Worm (Caenorhabditis elegans) whole organism, L2 larva: Measurements from ENCODE around the gene F42A9.6.

Source experiments
- R02D3.7 ChIP-seq: fragments of 150-350 bp; optimal IDR thresholded peaks from 2 replicates; lab custom pipeline; 2014; ENCODE audit warnings: missing biosample characterization, missing genetic modification characterization
- ama-1 ChIP-seq: fragments of 150-350 bp; optimal IDR thresholded peaks from 2 replicates; lab custom pipeline; 2018; ENCODE audit warnings: inconsistent platforms
- elt-3 ChIP-seq: sonication (generic microtip); optimal IDR thresholded peaks from 2 replicates; lab custom pipeline; 2017; ENCODE audit warnings: missing biosample characterization, missing genetic modification characterization
- nhr-23 ChIP-seq: fragments of 150-350 bp; optimal IDR thresholded peaks from 2 replicates; lab custom pipeline; 2014; ENCODE audit warnings: missing biosample characterization, missing genetic modification reagents, missing genetic modification characterization
- snpc-4 ChIP-seq: fragments of 150-350 bp; optimal IDR thresholded peaks from 2 replicates; lab custom pipeline; 2014; ENCODE audit warnings: missing biosample characterization, missing genetic modification characterization
- unc-39 ChIP-seq: fragments of 150-350 bp; optimal IDR thresholded peaks from 2 replicates; lab custom pipeline; 2014; ENCODE audit warnings: missing biosample characterization, missing genetic modification characterization

DNA sequence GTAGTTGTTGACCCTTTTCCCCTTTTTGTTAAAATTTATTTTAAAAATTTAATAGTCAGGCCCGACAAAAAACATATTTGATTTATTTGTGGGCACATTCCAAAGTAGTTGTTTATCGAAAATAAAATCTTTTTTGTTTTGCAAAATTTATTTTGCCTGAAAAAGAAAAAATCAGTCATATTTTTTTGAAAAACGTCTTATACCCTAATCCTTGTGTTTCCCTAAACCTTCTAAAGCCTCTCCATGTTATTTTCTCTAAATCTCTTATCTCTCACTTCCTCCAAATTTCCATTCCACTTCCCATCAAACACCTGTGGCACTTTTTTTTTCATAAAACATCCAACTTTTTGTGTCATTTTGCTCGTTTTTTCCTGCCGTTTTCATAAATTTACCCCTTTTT, 830 bp upstream of the F42A9.6 start:
- no peak for TF ChIP-seq nhr-23
- no peak for TF ChIP-seq R02D3.7 (tag; lab: Kevin White, UChicago)
- no peak for TF ChIP-seq snpc-4
- TF ChIP-seq unc-39 (tag; lab: Kevin White, UChicago): no peak
- no peak for TF ChIP-seq ama-1 (lab: Kevin White, UChicago)
- no peak for TF ChIP-seq elt-3 (tag; lab: Kevin White, UChicago)
